Worm (Caenorhabditis elegans): ENCODE measurements around the gene ifb-2.

ce11 chrII:5779866-5780265, 29.9 kb downstream of the ifb-2 start:
- TF ChIP-seq ztf-11 (tag; optimal IDR thresholded peaks at IDR 0.05) (no peak), nhr-237 (tag; optimal IDR thresholded peaks at IDR 0.05) (no peak), nhr-76 (tag; optimal IDR thresholded peaks at IDR 0.05) (no peak), tbx-2 (tag; optimal IDR thresholded peaks at IDR 0.05) (no peak), fos-1 (tag; optimal IDR thresholded peaks at IDR 0.05) (no peak), ZK546.5 (tag; optimal IDR thresholded peaks at IDR 0.05) (no peak), skn-1 (tag; optimal IDR thresholded peaks at IDR 0.05) (peak; percentile 22), zag-1 (tag; optimal IDR thresholded peaks at IDR 0.05) (no peak), mdl-1 (tag; optimal IDR thresholded peaks at IDR 0.05) (no peak), elt-1 (tag; optimal IDR thresholded peaks at IDR 0.05) (no peak), ceh-82 (tag; optimal IDR thresholded peaks at IDR 0.05) (no peak), fkh-2 (tag; optimal IDR thresholded peaks at IDR 0.05) (no peak), R02D3.7 (tag; optimal IDR thresholded peaks at IDR 0.05) (no peak)

Data from whole organism, L3 larva.